Fruit fly (Drosophila melanogaster) ovary, adult (tissue): ENCODE results near the gene hoe1.

ENCODE experiments used
- CG17801 ChIP-seq: fragments of 200-800 bp; optimal IDR thresholded peaks from 2 replicates; lab custom pipeline; 2019; ENCODE audit warnings: missing biosample characterization, mild to moderate bottlenecking, missing genetic modification characterization, moderate library complexity; ENCODE audit not compliant: partially characterized antibody

The hoe1 gene

DNA sequence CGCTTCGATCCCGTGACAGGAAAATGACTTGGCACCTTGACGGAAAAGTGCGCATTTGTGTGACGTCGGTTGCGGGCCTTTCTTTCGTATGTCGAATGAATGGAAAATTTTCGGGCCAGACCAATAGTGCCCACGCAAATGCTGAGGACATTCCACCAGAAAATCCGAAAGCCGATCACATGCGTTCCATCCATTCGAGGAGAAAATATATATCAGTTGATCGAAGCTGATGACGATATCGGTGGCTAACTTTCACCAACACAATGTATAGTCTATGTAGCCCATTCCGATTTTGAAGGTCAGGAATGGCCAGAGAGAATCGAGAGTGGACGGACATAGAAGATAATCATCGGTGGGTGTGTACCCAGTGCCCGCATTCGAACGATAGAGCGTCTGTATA, 34.0 kb downstream of the hoe1 start:
- TF ChIP-seq CG17801 = no peak

DNA sequence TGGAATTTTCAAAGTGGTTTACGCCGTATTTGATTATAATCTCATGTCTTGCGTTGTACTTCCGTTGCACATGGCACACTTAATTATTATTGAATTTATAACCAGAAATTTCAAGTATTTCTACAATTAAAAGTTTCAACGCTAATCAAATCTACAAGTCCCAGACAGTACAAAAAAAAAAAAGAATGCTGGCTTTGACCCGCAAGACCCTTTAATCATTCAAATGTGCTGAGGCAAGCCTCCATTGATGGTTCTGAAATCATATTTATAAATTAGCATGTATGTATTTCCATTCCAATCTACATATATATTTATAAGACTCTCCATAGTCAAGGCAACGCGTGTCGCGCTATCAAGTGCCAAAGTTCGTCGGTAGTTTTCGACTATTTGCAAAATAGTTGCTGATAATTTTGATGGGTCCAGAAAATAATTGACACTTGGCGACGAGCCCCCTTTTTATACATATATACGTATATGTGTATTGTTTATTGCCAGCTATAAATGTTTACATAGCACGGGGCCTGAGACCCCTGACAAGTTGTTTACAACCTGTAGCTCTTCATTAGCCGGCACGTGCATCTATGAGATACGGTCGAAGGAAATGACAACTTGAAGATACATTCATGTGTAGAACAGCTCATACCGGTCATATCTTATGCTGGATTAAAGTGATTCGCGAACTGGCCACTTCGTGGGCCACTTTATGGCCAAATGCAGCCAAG, 35.5 kb downstream of the hoe1 start:
- no peak for TF ChIP-seq CG17801

DNA sequence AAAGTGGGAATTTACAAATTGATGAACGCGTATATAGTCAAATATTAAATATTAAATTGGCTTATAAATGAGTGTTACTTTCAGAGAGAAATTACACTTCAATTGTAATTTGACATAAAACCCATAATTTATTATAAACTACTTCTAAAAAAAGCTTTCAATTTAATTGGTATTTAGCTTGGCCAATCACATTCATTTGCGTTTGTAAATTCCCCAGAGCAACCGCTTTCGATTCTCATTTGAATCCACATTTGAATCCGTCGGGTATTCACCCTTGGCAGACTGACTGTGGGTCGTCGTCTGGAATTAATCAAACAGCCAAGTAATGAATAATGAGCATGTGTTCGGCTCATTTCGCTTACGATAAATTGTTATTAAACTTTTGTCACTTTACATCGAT, 36.3 kb downstream of the hoe1 start:
- TF ChIP-seq CG17801 = no peak

DNA sequence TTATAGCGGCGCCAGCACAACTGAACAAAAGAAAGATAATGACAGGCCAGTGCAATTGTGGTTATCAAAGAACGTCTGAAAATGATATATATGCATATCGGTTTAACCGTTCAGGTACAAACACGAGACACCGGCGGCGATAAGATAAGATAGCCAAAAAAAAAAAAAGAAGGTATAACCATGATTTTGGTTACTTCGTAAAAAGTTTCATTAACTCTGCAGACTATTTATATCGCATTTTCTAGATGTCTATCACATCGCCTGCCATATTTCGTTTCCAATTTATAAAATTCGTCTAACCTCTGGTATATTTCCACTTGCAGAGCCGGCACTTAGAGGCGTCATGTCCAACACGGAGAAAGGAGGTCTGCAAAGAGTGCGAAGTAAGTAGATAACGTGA, 38.6 kb downstream of the hoe1 start:
- no peak for TF ChIP-seq CG17801

DNA sequence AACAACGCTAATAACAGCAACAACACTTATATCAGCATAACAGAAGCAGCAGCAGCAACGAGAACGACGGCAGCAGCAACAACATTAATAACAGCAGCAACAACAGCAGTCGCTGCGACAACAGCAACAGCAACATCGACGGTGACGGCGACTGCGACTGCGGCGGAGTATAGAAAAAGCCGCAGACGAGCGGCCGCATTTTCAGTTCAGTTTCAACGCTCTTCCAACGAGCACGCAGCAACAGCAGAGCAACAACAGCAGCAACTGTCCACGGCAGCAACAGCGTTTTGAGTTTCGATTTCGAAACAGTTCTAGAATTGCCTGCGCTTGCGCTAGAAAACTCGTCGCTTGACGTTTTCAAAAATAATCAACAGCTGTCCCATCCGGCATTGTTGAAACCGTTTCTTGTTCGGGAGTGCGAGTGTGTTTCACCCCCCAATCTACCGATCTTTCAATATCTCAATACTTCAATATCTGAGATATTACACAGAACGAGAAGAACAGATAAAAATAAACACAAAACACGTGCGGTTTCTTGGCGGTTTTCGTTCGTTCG, 40.2 kb downstream of the hoe1 start, which contains the start of gene CG3036:
Gene CG3036 (plus strand): TSS at position 199 of the 556 bp plus-strand sequence.
- peak; percentile 39 for TF ChIP-seq CG17801

DNA sequence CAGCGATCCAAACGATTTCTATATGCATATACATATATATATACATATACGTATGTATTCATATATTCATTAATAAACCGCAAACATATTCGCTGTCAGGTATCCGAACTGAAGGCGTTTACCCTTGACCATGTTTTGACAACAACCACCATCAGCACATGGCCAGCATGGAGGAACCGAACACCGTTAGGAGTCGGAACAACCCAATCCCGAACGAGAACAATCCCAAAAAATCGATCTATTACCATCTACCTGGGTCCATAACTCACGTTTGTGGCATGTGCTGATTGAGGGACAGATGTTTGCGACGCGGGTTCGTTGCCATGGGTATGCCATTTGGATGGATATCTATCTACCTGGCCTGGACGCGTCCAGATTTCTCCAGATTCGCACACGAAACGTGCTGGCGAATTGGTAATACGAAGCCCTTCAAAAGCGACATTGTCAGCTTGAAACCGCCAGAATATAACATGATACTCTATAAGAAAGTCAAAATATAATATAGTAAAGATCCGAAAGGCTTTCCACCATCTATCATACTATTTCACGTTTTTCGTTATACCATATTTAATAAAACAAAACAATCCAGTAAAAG, 42.6 kb downstream of the hoe1 start, which contains the start of gene CG15625:
Gene CG15625 (plus strand): TSS at position 545 of the 595 bp plus-strand sequence.
- TF ChIP-seq CG17801 = no peak

DNA sequence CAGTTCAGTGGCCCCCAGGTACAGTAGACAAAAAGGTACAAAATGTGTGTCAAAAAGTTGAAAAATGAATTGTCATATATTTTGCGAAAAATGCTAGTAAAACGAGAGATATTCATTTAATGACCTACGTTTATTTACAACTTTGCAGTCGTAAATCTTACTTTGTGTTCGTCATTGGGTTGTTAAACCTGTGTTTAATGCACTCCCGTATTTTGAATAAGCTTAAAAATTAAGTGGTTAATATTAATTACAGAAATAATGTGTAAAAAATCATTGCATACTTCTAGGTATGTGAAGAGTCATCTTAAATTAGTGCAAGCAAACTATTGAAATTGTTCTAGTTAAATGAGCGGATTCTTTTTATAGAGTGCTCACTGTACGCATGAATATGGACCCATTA, 43.6 kb downstream of the hoe1 start:
- no peak for TF ChIP-seq CG17801

DNA sequence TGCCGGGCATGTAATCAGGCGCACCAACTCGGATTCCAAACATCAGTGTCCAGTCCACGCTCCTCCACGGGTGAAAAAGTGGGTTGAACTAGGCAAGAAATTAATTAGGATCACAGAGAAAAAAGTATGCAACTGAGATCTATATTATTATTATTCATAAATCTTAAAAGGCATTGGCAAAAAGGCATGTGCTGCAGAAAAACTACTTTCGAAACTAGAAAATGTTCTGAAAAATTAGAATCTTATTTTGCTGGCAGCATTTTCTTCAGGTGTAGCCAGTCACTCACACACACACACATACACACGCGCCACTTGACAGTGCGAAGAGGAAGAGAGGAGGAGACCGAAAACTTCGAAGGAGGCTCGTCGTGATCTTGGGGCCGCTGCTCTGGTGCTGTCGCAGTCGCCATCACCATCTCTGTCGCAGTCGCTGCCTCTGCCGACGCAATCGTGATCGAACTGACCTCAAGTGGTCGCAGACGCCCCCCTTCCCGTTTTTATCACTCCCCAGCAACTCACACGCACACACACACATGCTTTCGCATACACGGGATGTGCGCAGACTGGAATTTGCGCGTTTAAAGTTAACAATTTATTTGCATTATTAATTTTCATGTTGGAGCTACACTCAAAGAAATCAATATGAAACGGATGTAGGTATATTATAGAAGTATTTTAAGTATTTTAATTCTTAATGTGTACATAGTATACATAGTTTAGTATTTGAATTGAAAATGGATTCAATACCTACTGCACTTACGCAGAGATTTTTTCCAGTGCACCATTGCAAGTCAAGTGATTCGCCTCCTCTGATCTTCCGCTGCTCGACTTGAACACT, 44.6 kb downstream of the hoe1 start:
- TF ChIP-seq CG17801 = peak; percentile 12

DNA sequence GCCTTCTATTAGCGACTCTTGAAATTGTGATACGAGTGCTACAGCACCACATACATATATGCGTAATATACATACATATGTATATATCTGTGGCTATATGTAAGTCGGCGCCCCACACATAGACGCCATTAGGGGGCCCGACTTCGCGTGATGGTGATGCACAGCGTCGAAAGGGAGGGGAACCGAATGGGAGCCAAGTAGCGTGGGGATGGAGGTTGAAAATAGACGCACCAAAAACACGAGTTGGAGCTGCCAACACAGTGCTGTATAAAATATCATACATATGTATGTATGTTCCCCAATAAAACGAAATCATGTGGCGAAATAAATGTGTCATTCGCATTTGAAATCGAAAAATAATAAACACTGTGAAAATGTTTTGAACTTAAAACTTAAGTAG, 45.5 kb downstream of the hoe1 start:
- TF ChIP-seq CG17801 = no peak

DNA sequence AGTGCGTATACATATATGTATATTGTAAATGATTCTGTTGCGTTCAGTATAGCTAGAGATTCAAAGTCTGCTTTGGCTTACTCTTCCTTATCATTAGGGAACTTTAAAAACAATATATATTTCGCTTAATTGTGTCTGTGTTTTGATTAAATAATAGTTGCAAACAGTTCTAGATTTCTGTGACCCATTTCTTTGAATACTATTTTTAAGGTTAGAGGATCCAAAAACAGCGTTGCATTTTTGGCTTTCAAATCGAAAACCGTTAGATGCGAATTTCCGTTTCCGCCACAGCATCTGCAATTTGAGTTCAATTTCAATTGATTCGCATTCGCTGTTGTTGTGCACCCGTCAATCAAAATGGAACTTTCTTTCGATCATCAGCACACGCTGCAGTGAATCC, 46.1 kb downstream of the hoe1 start:
- no peak for TF ChIP-seq CG17801

DNA sequence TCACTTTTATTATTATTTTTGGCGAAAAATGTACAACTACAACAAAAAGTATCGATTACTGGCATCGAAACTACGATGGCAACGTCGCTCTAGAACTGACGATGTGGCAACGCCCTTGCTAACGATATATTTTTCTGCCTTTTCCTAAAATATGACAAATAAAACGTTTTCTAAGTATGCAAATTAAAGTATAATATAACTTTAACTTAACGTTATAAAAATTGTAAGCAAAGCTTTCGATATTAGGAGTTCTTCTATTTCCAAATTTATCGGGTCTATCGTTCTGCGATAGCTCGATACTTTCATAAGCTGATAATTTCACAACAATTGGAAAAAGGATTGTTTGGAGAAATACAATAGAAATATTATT, 49.2 kb downstream of the hoe1 start, which contains the start of the genes Cf2 and CG3008:
Gene Cf2 (minus strand): TSS at position 85 of the 370 bp plus-strand sequence.
Gene CG3008 (plus strand): TSS at position 276 of the 370 bp plus-strand sequence.
- peak; percentile 68 for TF ChIP-seq CG17801

DNA sequence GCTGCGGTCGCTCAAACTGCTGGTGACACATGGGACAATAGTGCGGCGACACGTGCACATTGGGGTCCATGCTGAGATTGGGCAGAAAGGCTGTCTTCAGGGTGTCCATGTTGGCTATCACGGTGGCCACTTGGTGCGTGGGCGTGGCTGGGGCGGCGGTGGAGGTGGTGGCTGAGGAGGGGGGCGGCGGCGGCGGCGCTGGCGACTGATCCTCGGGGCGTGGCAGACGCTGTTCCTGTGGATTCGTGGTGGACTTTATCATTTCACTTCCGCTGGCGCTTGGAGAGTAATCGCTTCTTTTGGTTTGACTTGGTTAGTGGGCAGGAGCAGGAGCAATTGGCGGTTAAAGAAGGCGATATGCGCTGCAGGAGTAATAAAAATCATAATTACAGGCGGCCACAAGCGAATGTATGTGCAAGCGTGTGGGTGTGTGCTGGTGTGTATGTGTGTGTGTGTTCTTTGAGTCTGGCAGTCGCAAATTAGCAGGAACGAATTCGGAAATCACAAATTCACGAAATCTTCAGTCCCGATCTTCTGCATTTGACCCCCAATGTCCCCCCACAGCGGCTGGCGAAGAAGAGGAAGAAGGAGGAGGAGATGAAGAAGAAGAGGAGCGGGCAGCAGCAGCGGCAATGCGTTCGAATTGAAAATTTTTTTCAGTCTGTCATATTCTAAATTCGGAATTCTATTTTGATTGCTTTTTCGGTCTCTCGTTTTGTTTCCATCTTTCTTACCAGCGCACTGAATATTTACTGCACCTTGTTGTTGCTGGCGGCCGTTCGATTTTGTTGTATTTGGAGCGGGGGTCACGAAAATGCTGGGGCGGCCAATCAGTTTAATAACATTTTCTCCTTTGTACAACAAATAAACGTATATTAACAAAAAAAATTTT, 49.8 kb downstream of the hoe1 start:
- no peak for TF ChIP-seq CG17801

DNA sequence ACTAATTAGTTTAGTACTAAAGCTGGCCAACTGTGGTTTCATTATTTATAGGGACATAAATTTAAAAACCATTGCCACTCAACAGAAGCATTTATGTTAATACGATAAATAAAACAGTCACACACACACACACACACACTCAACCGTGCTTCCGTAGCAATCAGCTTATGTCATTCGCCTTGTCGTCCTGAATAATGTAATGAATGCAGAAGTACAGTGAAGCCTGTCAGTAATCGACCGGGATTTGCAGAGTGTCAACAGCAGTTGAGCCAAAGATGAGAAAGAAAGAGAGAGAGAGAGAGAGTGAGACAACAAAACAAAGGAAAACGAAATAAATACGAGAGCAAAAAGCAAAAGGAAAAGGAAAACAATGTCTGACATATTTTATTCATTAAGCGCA, 63.8 kb downstream of the hoe1 start:
- no peak for TF ChIP-seq CG17801

DNA sequence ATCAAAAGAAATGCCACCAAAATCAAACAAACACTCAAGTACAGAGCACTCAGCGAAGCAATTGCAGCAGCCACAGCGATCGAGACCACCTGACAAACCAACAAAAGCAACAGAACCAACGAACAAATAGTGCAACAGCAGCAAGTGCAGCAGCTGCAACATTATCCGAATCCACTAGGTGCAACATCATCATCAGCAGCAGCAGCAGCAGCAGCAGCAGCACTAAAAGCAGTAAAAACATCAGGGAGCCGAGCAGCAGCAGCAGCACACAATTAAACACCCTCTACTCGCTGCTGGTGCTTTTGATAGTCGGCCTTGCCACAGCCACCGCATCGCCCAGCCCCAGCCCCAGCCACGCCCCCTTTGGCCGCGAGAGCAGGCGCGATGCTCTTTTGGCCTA, 66.8 kb downstream of the hoe1 start:
- TF ChIP-seq CG17801 = no peak

DNA sequence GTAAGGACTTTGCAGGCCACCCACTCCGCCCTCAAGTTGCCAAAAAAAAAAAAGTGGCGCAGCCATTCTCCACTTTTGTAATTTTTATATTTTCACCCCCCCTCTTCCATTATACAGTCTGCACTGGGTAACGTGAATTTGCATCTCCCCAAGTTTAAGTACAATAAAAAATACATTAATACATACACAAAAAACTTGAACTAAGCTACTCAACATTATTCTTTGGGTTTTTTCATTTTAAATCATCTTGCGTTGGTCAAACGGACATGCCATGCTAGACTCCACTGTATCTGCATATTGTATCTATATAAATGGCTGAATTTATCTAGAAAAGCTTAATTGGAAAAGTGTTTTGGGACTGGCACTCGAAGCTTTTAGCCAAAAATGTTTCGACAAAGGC, 70.7 kb downstream of the hoe1 start:
- TF ChIP-seq CG17801 = no peak
